Worm (Caenorhabditis elegans): Measurements from ENCODE around the gene pelo-1.

DNA sequence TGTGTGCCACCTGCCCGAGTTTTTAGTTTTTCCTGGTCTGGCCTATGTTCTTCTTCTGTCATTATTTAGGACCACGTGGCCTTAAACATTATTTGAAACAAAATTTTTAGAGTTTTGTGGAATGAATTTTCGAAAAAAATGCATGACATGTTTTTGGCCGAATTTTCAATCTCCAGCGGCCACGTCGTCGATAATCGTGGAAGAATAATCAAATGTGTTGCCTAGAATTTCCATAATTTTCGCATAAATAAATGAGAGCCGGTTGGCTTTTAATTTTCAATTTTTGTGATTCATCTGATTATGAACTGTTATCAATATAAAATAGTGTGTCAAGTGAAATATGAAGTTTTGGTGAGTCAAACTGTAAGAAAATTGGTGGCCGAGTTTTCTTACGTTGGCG, 43.1 kb downstream of the pelo-1 start, which contains the start of gene C01G12.16:
- no peak for TF ChIP-seq him-1 (tag; optimal IDR thresholded peaks at IDR 0.05)
- no peak for TF ChIP-seq dao-5 (tag; optimal IDR thresholded peaks at IDR 0.05)

Measured in whole organism, L4/young adult.